Worm (Caenorhabditis elegans): ENCODE measurements around the gene epn-1.

Gene epn-1

ce11 chrX:14851904-14852303, 33.6 kb upstream of the epn-1 start:
- TF ChIP-seq ztf-11 (tag; optimal IDR thresholded peaks at IDR 0.05) (no peak), elt-3 (tag; optimal IDR thresholded peaks at IDR 0.05) (no peak), lin-39 (tag; optimal IDR thresholded peaks at IDR 0.05) (no peak), elt-1 (tag; optimal IDR thresholded peaks at IDR 0.05) (no peak), mdl-1 (tag; optimal IDR thresholded peaks at IDR 0.05) (no peak), nhr-11 (tag; optimal IDR thresholded peaks at IDR 0.05) (no peak), R02D3.7 (tag; optimal IDR thresholded peaks at IDR 0.05) (no peak), ceh-16 (tag; optimal IDR thresholded peaks at IDR 0.05) (no peak), unc-62 (GFP tag; optimal IDR thresholded peaks at IDR 0.05) (no peak)

- TF ChIP-seq ceh-28 (tag; optimal IDR thresholded peaks at IDR 0.05) (peak; percentile 35), unc-39 (tag; optimal IDR thresholded peaks at IDR 0.05) (no peak), pqm-1 (tag; optimal IDR thresholded peaks at IDR 0.05) (peak; percentile 43), nhr-28 (tag; optimal IDR thresholded peaks at IDR 0.05) (no peak), lin-39 (tag; optimal IDR thresholded peaks at IDR 0.05) (no peak), elt-2 (tag; optimal IDR thresholded peaks at IDR 0.05) (peak; percentile 58)
These were observed 30.7 kb upstream of the epn-1 start, which contains the start of gene acd-3 for ce11 chrX:14849054-14849453. Gene acd-3 (plus strand): TSS chrX:14849275.

- TF ChIP-seq ceh-28 (tag; optimal IDR thresholded peaks at IDR 0.05) (no peak), R02D3.7 (tag; optimal IDR thresholded peaks at IDR 0.05) (no peak), skn-1 (tag; optimal IDR thresholded peaks at IDR 0.05) (no peak), unc-62 (GFP tag; optimal IDR thresholded peaks at IDR 0.05) (no peak), daf-12 (tag; optimal IDR thresholded peaks at IDR 0.05) (no peak), nhr-77 (tag; optimal IDR thresholded peaks at IDR 0.05) (no peak), aly-2 (tag; optimal IDR thresholded peaks at IDR 0.05) (no peak), egl-5 (tag; optimal IDR thresholded peaks at IDR 0.05) (no peak), tbx-2 (tag; optimal IDR thresholded peaks at IDR 0.05) (no peak)
These were observed 27.3 kb upstream of the epn-1 start, which contains the start of gene egrh-1 for ce11 chrX:14845637-14846036. Gene egrh-1 (plus strand): TSS chrX:14845937.

ce11 chrX:14844481-14844880, 26.2 kb upstream of the epn-1 start:
- TF ChIP-seq unc-62 (GFP tag; optimal IDR thresholded peaks at IDR 0.05) (no peak), elt-3 (tag; optimal IDR thresholded peaks at IDR 0.05) (no peak), lin-39 (tag; optimal IDR thresholded peaks at IDR 0.05) (no peak), sea-2 (GFP tag; optimal IDR thresholded peaks at IDR 0.05) (no peak), elt-2 (tag; optimal IDR thresholded peaks at IDR 0.05) (peak; percentile 63), pqm-1 (tag; optimal IDR thresholded peaks at IDR 0.05) (peak; percentile 86), hmg-11 (tag; optimal IDR thresholded peaks at IDR 0.05) (no peak), nhr-11 (tag; optimal IDR thresholded peaks at IDR 0.05) (no peak), ztf-11 (tag; optimal IDR thresholded peaks at IDR 0.05) (no peak), ztf-4 (tag; optimal IDR thresholded peaks at IDR 0.05) (no peak), pha-4 (tag; optimal IDR thresholded peaks at IDR 0.05) (no peak)

- TF ChIP-seq R02D3.7 (tag; optimal IDR thresholded peaks at IDR 0.05) = no peak
- no peak for TF ChIP-seq eor-1 (tag; optimal IDR thresholded peaks at IDR 0.05)
- TF ChIP-seq nhr-23 (tag; optimal IDR thresholded peaks at IDR 0.05) = no peak
- peak; percentile 66 for TF ChIP-seq pha-4 (tag; optimal IDR thresholded peaks at IDR 0.05)
These were observed 24.6 kb upstream of the epn-1 start for ce11 chrX:14842846-14843369.

ce11 chrX:14841030-14841429, 22.7 kb upstream of the epn-1 start:
- TF ChIP-seq nfya-1 (tag; optimal IDR thresholded peaks at IDR 0.05; ENCODE audit: insufficient read depth) (peak; percentile 93), nhr-12 (tag; optimal IDR thresholded peaks at IDR 0.05) (no peak), skn-1 (tag; optimal IDR thresholded peaks at IDR 0.05) (peak; percentile 88), zag-1 (tag; optimal IDR thresholded peaks at IDR 0.05) (peak; percentile 29), ZK546.5 (tag; optimal IDR thresholded peaks at IDR 0.05) (no peak), nhr-23 (tag; optimal IDR thresholded peaks at IDR 0.05) (peak; percentile 56), nhr-77 (tag; optimal IDR thresholded peaks at IDR 0.05) (no peak), jun-1 (tag; optimal IDR thresholded peaks at IDR 0.05) (peak; percentile 78), unc-39 (tag; optimal IDR thresholded peaks at IDR 0.05) (peak; percentile 10), lin-15B (tag; optimal IDR thresholded peaks at IDR 0.05) (peak; percentile 73), nhr-25 (tag; optimal IDR thresholded peaks at IDR 0.05) (peak; percentile 45), ztf-4 (tag; optimal IDR thresholded peaks at IDR 0.05) (no peak), nhr-43 (tag; optimal IDR thresholded peaks at IDR 0.05; ENCODE audit: poor library complexity, severe bottlenecking) (peak; percentile 41), lsy-12 (tag; optimal IDR thresholded peaks at IDR 0.05) (peak; percentile 76), eor-1 (tag; optimal IDR thresholded peaks at IDR 0.05) (no peak), egl-27 (tag; optimal IDR thresholded peaks at IDR 0.05) (no peak), tbx-2 (tag; optimal IDR thresholded peaks at IDR 0.05) (peak; percentile 74), ama-1 (optimal IDR thresholded peaks at IDR 0.05) (no peak), nhr-11 (tag; optimal IDR thresholded peaks at IDR 0.05) (peak; percentile 80), fkh-2 (tag; optimal IDR thresholded peaks at IDR 0.05) (no peak), sea-2 (GFP tag; optimal IDR thresholded peaks at IDR 0.05) (peak; percentile 69), nhr-67 (tag; optimal IDR thresholded peaks at IDR 0.05) (no peak), snpc-4 (tag; optimal IDR thresholded peaks at IDR 0.05) (peak; percentile 58), aly-2 (tag; optimal IDR thresholded peaks at IDR 0.05) (no peak), egl-5 (tag; optimal IDR thresholded peaks at IDR 0.05) (peak; percentile 95), ceh-16 (tag; optimal IDR thresholded peaks at IDR 0.05) (no peak), ztf-11 (tag; optimal IDR thresholded peaks at IDR 0.05) (no peak), ceh-82 (tag; optimal IDR thresholded peaks at IDR 0.05) (peak; percentile 19)

Data from whole organism, L3 larva.